Fruit fly (Drosophila melanogaster) whole organism, prepupa: ENCODE data around the gene CG15458.
A peak's percentile ranks its signal among the peaks of the same experiment; 100 is the strongest.

Source experiments
- Blimp-1 ChIP-seq: fragments of 200-800 bp; sonication (Bioruptor generic); optimal IDR thresholded peaks from 3 replicates; lab custom pipeline; 2017; ENCODE audit warnings: missing biosample characterization, missing genetic modification characterization, mild to moderate bottlenecking, moderate library complexity, missing genetic modification reagents
- CG10669 ChIP-seq: fragments of 200-800 bp; sonication (Bioruptor generic); optimal IDR thresholded peaks from 3 replicates; lab custom pipeline; 2018; ENCODE audit warnings: missing biosample characterization, mild to moderate bottlenecking, missing genetic modification characterization, moderate library complexity
- CG11902 ChIP-seq: fragments of 200-800 bp; sonication (Bioruptor generic); optimal IDR thresholded peaks from 3 replicates; lab custom pipeline; 2016; ENCODE audit warnings: missing biosample characterization, missing genetic modification characterization
- CG15336 ChIP-seq: fragments of 200-800 bp; sonication (Bioruptor generic); IDR thresholded peaks from 2 replicates; pipeline ENCODE4 v1.3.6; 2022; ENCODE audit warnings: missing biosample characterization, missing genetic modification characterization
- CG31627 ChIP-seq: fragments of 200-800 bp; sonication (Bioruptor generic); optimal IDR thresholded peaks from 3 replicates; lab custom pipeline; 2016; ENCODE audit warnings: missing biosample characterization, missing genetic modification characterization
- CG32006 ChIP-seq: fragments of 200-800 bp; sonication (Bioruptor generic); optimal IDR thresholded peaks from 3 replicates; lab custom pipeline; 2017; ENCODE audit warnings: missing biosample characterization, mild to moderate bottlenecking, missing genetic modification characterization
- CG3919 ChIP-seq: fragments of 200-800 bp; sonication (Bioruptor generic); optimal IDR thresholded peaks from 3 replicates; lab custom pipeline; 2016; ENCODE audit warnings: missing biosample characterization, missing genetic modification characterization
- CG4318 ChIP-seq: fragments of 200-800 bp; sonication (Bioruptor generic); optimal IDR thresholded peaks from 3 replicates; lab custom pipeline; 2017; ENCODE audit warnings: missing biosample characterization, mild to moderate bottlenecking, missing genetic modification characterization
- CG6163 ChIP-seq: fragments of 200-800 bp; sonication (Bioruptor generic); IDR thresholded peaks from 3 replicates; pipeline ENCODE4 v1.3.6; 2022; ENCODE audit warnings: missing biosample characterization, missing genetic modification characterization
- CG8119 ChIP-seq: fragments of 200-800 bp; sonication (Bioruptor generic); IDR thresholded peaks from 3 replicates; pipeline ENCODE4 v1.3.6; 2022; ENCODE audit warnings: missing biosample characterization, missing genetic modification characterization
- CG9139 ChIP-seq: fragments of 200-800 bp; sonication (Bioruptor generic); optimal IDR thresholded peaks from 3 replicates; lab custom pipeline; 2017; ENCODE audit warnings: missing biosample characterization, mild to moderate bottlenecking, missing genetic modification characterization
- Eip75B ChIP-seq: fragments of 200-800 bp; sonication (Bioruptor generic); optimal IDR thresholded peaks from 3 replicates; lab custom pipeline; 2016; ENCODE audit warnings: missing biosample characterization, missing genetic modification characterization
- Eip78C ChIP-seq: fragments of 200-800 bp; sonication (Bioruptor generic); peaks from one replicate; lab custom pipeline; 2016; ENCODE audit warnings: missing biosample characterization, missing genetic modification characterization
- Eip93F ChIP-seq: fragments of 200-800 bp; sonication (Bioruptor generic); optimal IDR thresholded peaks from 2 replicates; lab custom pipeline; 2016; ENCODE audit warnings: missing biosample characterization, mild to moderate bottlenecking, missing genetic modification characterization
- Ets96B ChIP-seq: fragments of 200-800 bp; optimal IDR thresholded peaks from 2 replicates; lab custom pipeline; 2019; ENCODE audit warnings: missing biosample characterization, mild to moderate bottlenecking, missing genetic modification characterization, moderate library complexity
- Hr38 ChIP-seq: sonication (Bioruptor generic); optimal IDR thresholded peaks from 2 replicates; lab custom pipeline; 2016; ENCODE audit warnings: missing biosample characterization, missing genetic modification characterization
- Lpt ChIP-seq: fragments of 200-800 bp; sonication (Bioruptor generic); optimal IDR thresholded peaks from 3 replicates; lab custom pipeline; 2016; ENCODE audit warnings: missing biosample characterization, missing genetic modification characterization
- Met ChIP-seq: fragments of 200-800 bp; sonication (Bioruptor generic); optimal IDR thresholded peaks from 3 replicates; lab custom pipeline; 2016; ENCODE audit warnings: missing biosample characterization, missing genetic modification characterization
- Smox ChIP-seq: fragments of 200-800 bp; sonication (Bioruptor generic); optimal IDR thresholded peaks from 3 replicates; lab custom pipeline; 2016; ENCODE audit warnings: missing biosample characterization, missing genetic modification characterization
- Sox14 ChIP-seq: fragments of 200-800 bp; sonication (Bioruptor generic); optimal IDR thresholded peaks from 3 replicates; lab custom pipeline; 2016; ENCODE audit warnings: missing biosample characterization, missing genetic modification characterization
- Sox15 ChIP-seq: fragments of 200-800 bp; sonication (Bioruptor generic); optimal IDR thresholded peaks from 3 replicates; lab custom pipeline; 2016; ENCODE audit warnings: missing biosample characterization, missing genetic modification characterization
- achi ChIP-seq: fragments of 200-800 bp; sonication (Bioruptor generic); optimal IDR thresholded peaks from 3 replicates; lab custom pipeline; 2016; ENCODE audit warnings: missing biosample characterization, missing genetic modification characterization
- acj6 ChIP-seq: fragments of 200-800 bp; sonication (Bioruptor generic); optimal IDR thresholded peaks from 3 replicates; lab custom pipeline; 2016; ENCODE audit warnings: missing biosample characterization, missing genetic modification characterization
- dsx ChIP-seq: fragments of 200-800 bp; optimal IDR thresholded peaks from 3 replicates; lab custom pipeline; 2019; ENCODE audit warnings: missing biosample characterization, mild to moderate bottlenecking, missing genetic modification characterization, moderate library complexity; ENCODE audit not compliant: poor library complexity, severe bottlenecking
- eg ChIP-seq: fragments of 200-800 bp; sonication (Bioruptor generic); IDR thresholded peaks from 3 replicates; pipeline ENCODE4 v1.3.6; 2022; ENCODE audit warnings: missing biosample characterization, missing genetic modification characterization
- esn ChIP-seq: fragments of 200-800 bp; sonication (Bioruptor generic); optimal IDR thresholded peaks from 2 replicates; lab custom pipeline; 2016; ENCODE audit warnings: missing biosample characterization, mild to moderate bottlenecking, missing genetic modification characterization, moderate library complexity
- fd59A ChIP-seq: fragments of 200-800 bp; sonication (Bioruptor generic); optimal IDR thresholded peaks from 2 replicates; lab custom pipeline; 2017; ENCODE audit warnings: missing biosample characterization, mild to moderate bottlenecking, missing genetic modification characterization, missing genetic modification reagents
- fd85E ChIP-seq: fragments of 200-800 bp; sonication (Bioruptor generic); optimal IDR thresholded peaks from 3 replicates; lab custom pipeline; 2016; ENCODE audit warnings: missing biosample characterization, missing genetic modification characterization
- fkh ChIP-seq: fragments of 200-800 bp; sonication (Bioruptor generic); optimal IDR thresholded peaks from 3 replicates; lab custom pipeline; 2017; ENCODE audit warnings: missing biosample characterization, mild to moderate bottlenecking, missing genetic modification characterization, moderate library complexity
- lz ChIP-seq: fragments of 200-800 bp; sonication (Bioruptor generic); optimal IDR thresholded peaks from 3 replicates; lab custom pipeline; 2016; ENCODE audit warnings: missing biosample characterization, missing genetic modification characterization
- net ChIP-seq: fragments of 200-800 bp; sonication (Bioruptor generic); optimal IDR thresholded peaks from 3 replicates; lab custom pipeline; 2016; ENCODE audit warnings: missing biosample characterization, missing genetic modification characterization
- salr ChIP-seq, 2 experiments: fragments of 200-800 bp; sonication (Bioruptor generic); optimal IDR thresholded peaks; 3 replicates each; lab custom pipeline; 2016 to 2018; ENCODE audit warnings: missing biosample characterization in 2 of 2, missing genetic modification characterization in 2 of 2, mild to moderate bottlenecking in 1 of 2
- ss ChIP-seq, 2 experiments: fragments of 200-800 bp; sonication (Bioruptor generic); optimal IDR thresholded peaks; 2 replicates in 1 of 2; 3 replicates in 1 of 2; lab custom pipeline; 2017 to 2018; ENCODE audit warnings: mild to moderate bottlenecking in 2 of 2, missing biosample characterization in 2 of 2, missing genetic modification characterization in 2 of 2, moderate library complexity in 1 of 2
- topi ChIP-seq: fragments of 200-800 bp; sonication (Bioruptor generic); optimal IDR thresholded peaks from 3 replicates; lab custom pipeline; 2016; ENCODE audit warnings: missing biosample characterization, missing genetic modification characterization
- vri ChIP-seq: fragments of 200-800 bp; sonication (Bioruptor generic); optimal IDR thresholded peaks from 3 replicates; lab custom pipeline; 2016; ENCODE audit warnings: missing biosample characterization, mild to moderate bottlenecking, missing genetic modification characterization

Gene CG15458

dm6 chrX:20394066-20394913 lies 19.7 kb downstream of the CG15458 start, which contains the start of gene HERC2 (continued):
- TF ChIP-seq topi = peak; percentile 62
- TF ChIP-seq dsx (GFP tag; lab: Kevin White, UChicago) = no peak
- peak; percentile 24 for TF ChIP-seq Sox14 (GFP tag; lab: Kevin White, UChicago)
- no peak for TF ChIP-seq fd85E
- TF ChIP-seq Ets96B (tag; lab: Kevin White, UChicago) = peak; percentile 33
- peak; percentile 49 for TF ChIP-seq Eip75B (GFP tag; lab: Kevin White, UChicago)
- TF ChIP-seq CG10669 = no peak
- no peak for TF ChIP-seq fkh (GFP tag; lab: Kevin White, UChicago)
- TF ChIP-seq CG32006 = no peak
- TF ChIP-seq fd59A (GFP tag; lab: Kevin White, UChicago) = no peak
- no peak for TF ChIP-seq CG8119 (GFP tag; lab: Robert Waterston, UW)
- no peak for TF ChIP-seq CG4318
- no peak for TF ChIP-seq CG9139
- TF ChIP-seq esn (GFP tag; lab: Kevin White, UChicago) = peak; percentile 53
- TF ChIP-seq CG3919 (GFP tag; lab: Kevin White, UChicago) = no peak
- peak; percentile 15 for TF ChIP-seq Sox15 (GFP tag; lab: Kevin White, UChicago)
- no peak for TF ChIP-seq acj6 (GFP tag; lab: Kevin White, UChicago)
- peak; percentile 59 for TF ChIP-seq lz (GFP tag; lab: Kevin White, UChicago)

- TF ChIP-seq Met (GFP tag; lab: Kevin White, UChicago) = no peak
- no peak for TF ChIP-seq Sox15 (GFP tag; lab: Kevin White, UChicago)
- TF ChIP-seq achi = peak; percentile 29
- TF ChIP-seq Eip78C (GFP tag; lab: Kevin White, UChicago) = no peak
These were observed 20.4 kb downstream of the CG15458 start, which contains the start of gene Syx16 for dm6 chrX:20393580-20393979. Gene Syx16 (minus strand): TSS chrX:20393751.

DNA sequence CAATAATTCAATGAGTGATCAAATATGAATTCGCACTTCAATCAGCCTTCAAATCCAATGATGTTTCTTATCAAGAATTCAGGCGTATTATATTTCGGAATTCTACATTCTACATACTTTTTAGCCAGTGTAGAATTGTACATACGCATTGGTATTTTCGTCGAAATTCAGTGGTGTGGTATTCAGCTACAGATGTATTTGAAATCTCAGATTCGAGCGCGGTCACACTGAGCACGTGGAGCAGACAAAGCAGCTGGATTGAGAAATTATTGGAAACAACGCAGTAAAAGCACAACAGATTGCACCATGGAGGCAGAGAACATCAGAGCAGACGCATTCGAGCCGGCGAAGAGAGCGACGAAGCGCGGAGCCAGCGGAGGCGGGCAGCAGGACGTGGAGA lies 22.8 kb downstream of the CG15458 start:
- TF ChIP-seq Eip78C (GFP tag; lab: Kevin White, UChicago) = peak; percentile 27
- TF ChIP-seq CG4318 = no peak
- no peak for TF ChIP-seq ss (GFP tag; optimal IDR thresholded peaks at IDR 0.05; lab: Kevin White, UChicago)
- no peak for TF ChIP-seq CG6163 (GFP tag; lab: Robert Waterston, UW)
- TF ChIP-seq CG11902 = no peak
- peak; percentile 24 for TF ChIP-seq dsx (GFP tag; lab: Kevin White, UChicago)
- TF ChIP-seq Sox14 (GFP tag; lab: Kevin White, UChicago) = peak; percentile 71
- TF ChIP-seq Blimp-1 (GFP tag; lab: Kevin White, UChicago) = no peak
- TF ChIP-seq, all 60 proteins: peak for 3

dm6 chrX:20390706-20391105 lies 23.3 kb downstream of the CG15458 start, which contains the start of gene jb:
Gene jb (minus strand): TSS chrX:20390806.
- TF ChIP-seq acj6 (GFP tag; lab: Kevin White, UChicago) (no peak), CG15336 (no peak), Smox (GFP tag; lab: Kevin White, UChicago) (no peak), eg (no peak), Lpt (no peak), CG31627 (GFP tag; lab: Kevin White, UChicago) (no peak), net (GFP tag; lab: Kevin White, UChicago) (no peak)

DNA sequence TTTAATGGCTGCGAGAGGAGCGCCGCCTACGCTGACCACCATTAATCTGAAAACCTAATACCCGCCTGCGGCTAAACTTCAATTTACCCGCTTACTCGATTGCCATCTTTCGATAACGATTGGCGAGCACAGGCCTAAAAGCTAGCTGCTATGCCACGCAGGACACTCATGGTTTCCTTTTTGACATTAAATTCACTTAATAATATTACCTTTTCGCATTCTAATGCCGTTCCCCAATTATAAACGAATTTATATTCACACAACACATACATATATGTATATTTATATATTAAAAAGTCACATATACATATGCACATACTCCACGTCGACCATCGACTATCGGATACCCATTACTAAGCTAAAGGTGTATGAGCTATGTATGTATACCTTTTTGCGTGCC lies 24.4 kb downstream of the CG15458 start:
- TF ChIP-seq Ets96B (tag; lab: Kevin White, UChicago) (no peak), CG3919 (GFP tag; lab: Kevin White, UChicago) (no peak), achi (no peak), salr (GFP tag; optimal IDR thresholded peaks at IDR 0.05; lab: Kevin White, UChicago) (no peak), eg (no peak), Eip93F (GFP tag; lab: Kevin White, UChicago) (no peak), vri (no peak), Hr38 (GFP tag; lab: Kevin White, UChicago) (no peak)
